Fruit fly (Drosophila melanogaster): ENCODE data around the gene Cen.

Cen gene

dm6 chr2L:20645394-20645869 is 36.2 kb downstream of the Cen start, which contains the start of the genes phr6-4 and CG2608 (continued):
- TF ChIP-seq CG1024 (GFP tag; IDR thresholded peaks at IDR 0.05) (no peak; the same call in 1 of the 2 replicates), Aef1 (GFP tag; IDR thresholded peaks at IDR 0.05) (peak; percentile 82), HLH54F (GFP tag; optimal IDR thresholded peaks at IDR 0.05) (peak; percentile 91), Myb (GFP tag; optimal IDR thresholded peaks at IDR 0.05) (peak; percentile 72), CG18011 (GFP tag; optimal IDR thresholded peaks at IDR 0.05) (peak; percentile 82), dysf (GFP tag; IDR thresholded peaks at IDR 0.05) (peak; percentile 86), ab (GFP tag; optimal IDR thresholded peaks at IDR 0.05) (peak; percentile 57), CG10979 (tag; optimal IDR thresholded peaks at IDR 0.05) (peak; percentile 93), CG12219 (GFP tag; optimal IDR thresholded peaks at IDR 0.05) (peak; percentile 85), bsh (GFP tag; optimal IDR thresholded peaks at IDR 0.05) (peak; percentile 90 to 93), Opbp (GFP tag; IDR thresholded peaks at IDR 0.05; ENCODE audit: partially characterized antibody) (no peak), CG34422 (GFP tag; IDR thresholded peaks at IDR 0.05) (peak; percentile 73; the same call in 1 of the 3 replicates), CG10274 (GFP tag; optimal IDR thresholded peaks at IDR 0.05) (peak; percentile 72), CG11247 (GFP tag; IDR thresholded peaks at IDR 0.05) (peak; percentile 66), p53 (GFP tag; optimal IDR thresholded peaks at IDR 0.05) (peak; percentile 62), YL-1 (GFP tag; optimal IDR thresholded peaks at IDR 0.05) (peak; percentile 78), CG3065 (GFP tag; optimal IDR thresholded peaks at IDR 0.05) (peak; percentile 86), CG7928 (GFP tag; optimal IDR thresholded peaks at IDR 0.05) (peak; percentile 71), vnd (GFP tag; IDR thresholded peaks at IDR 0.05; ENCODE audit: partially characterized antibody) (no peak), Bgb (GFP tag; IDR thresholded peaks at IDR 0.05; ENCODE audit: partially characterized antibody) (no peak), Mrtf (GFP tag; IDR thresholded peaks at IDR 0.05) (peak; percentile 74), Ets65A (GFP tag) (peak; percentile 98), Dip2 (GFP tag; IDR thresholded peaks at IDR 0.05) (no peak), sisA (GFP tag; IDR thresholded peaks at IDR 0.05) (peak; percentile 80), en (GFP tag; optimal IDR thresholded peaks at IDR 0.05) (peak; percentile 63), Oli (tag; optimal IDR thresholded peaks at IDR 0.05) (peak; percentile 94), gem (tag; optimal IDR thresholded peaks at IDR 0.05) (peak; percentile 97), inv (GFP tag; IDR thresholded peaks at IDR 0.05; ENCODE audit: partially characterized antibody) (no peak), CG6175 (GFP tag; IDR thresholded peaks at IDR 0.05) (peak; percentile 68), Dad (GFP tag; optimal IDR thresholded peaks at IDR 0.05) (peak; percentile 77), CG10565 (GFP tag; optimal IDR thresholded peaks at IDR 0.05) (peak; percentile 68), CG31441 (GFP tag; IDR thresholded peaks at IDR 0.05) (peak; percentile 94), Atf6 (GFP tag; IDR thresholded peaks at IDR 0.05) (peak; percentile 91), HmgD (GFP tag; optimal IDR thresholded peaks at IDR 0.05) (peak; percentile 60), al (GFP tag; IDR thresholded peaks at IDR 0.05) (peak; percentile 90), corto (GFP tag; optimal IDR thresholded peaks at IDR 0.05) (peak; percentile 66), phol (tag; optimal IDR thresholded peaks at IDR 0.05) (peak; percentile 95), sim (GFP tag; IDR thresholded peaks at IDR 0.05) (no peak), CG5180 (GFP tag; optimal IDR thresholded peaks at IDR 0.05) (peak; percentile 71), CG10654 (GFP tag; optimal IDR thresholded peaks at IDR 0.05) (peak; percentile 89), sd (tag; optimal IDR thresholded peaks at IDR 0.05) (no peak), seq (GFP tag; IDR thresholded peaks at IDR 0.05) (peak; percentile 86), CG11398 (GFP tag; optimal IDR thresholded peaks at IDR 0.05) (peak; percentile 54), mld (GFP tag; IDR thresholded peaks at IDR 0.05; ENCODE audit: partially characterized antibody) (no peak), lbe (GFP tag; optimal IDR thresholded peaks at IDR 0.05) (peak; percentile 78), bab2 (GFP tag; optimal IDR thresholded peaks at IDR 0.05) (peak; percentile 84), Pdp1 (GFP tag; optimal IDR thresholded peaks at IDR 0.05) (peak; percentile 91 to 93), wor (GFP tag; IDR thresholded peaks at IDR 0.05) (peak; percentile 78), CG13424 (tag; optimal IDR thresholded peaks at IDR 0.05) (peak; percentile 95), fd3F (GFP tag; optimal IDR thresholded peaks at IDR 0.05) (peak; percentile 94)

Data from whole organism, embryonic.